Worm (Caenorhabditis elegans) whole organism, mixed stage, embryonic: ENCODE results near the gene ran-1.

ENCODE experiments used
- M03D4.4 ChIP-seq: sonication (generic microtip); optimal IDR thresholded peaks from 2 replicates; lab custom pipeline; 2017; ENCODE audit warnings: mild to moderate bottlenecking, missing genetic modification characterization, missing compliant biosample characterization
- bed-3 ChIP-seq: fragments of 200-800 bp; sonication (Bioruptor generic); optimal IDR thresholded peaks from 3 replicates; lab custom pipeline; 2018; ENCODE audit warnings: mild to moderate bottlenecking, missing genetic modification characterization, moderate library complexity, missing compliant biosample characterization
- blmp-1 ChIP-seq: fragments of 150-350 bp; optimal IDR thresholded peaks from 2 replicates; lab custom pipeline; 2014; ENCODE audit warnings: missing biosample characterization, missing genetic modification characterization
- ceh-43 ChIP-seq: fragments of 200-800 bp; sonication (Bioruptor generic); optimal IDR thresholded peaks from 2 replicates; lab custom pipeline; 2018; ENCODE audit warnings: mild to moderate bottlenecking, missing genetic modification characterization, moderate library complexity, missing compliant biosample characterization
- ceh-83 ChIP-seq: fragments of 200-800 bp; sonication (Bioruptor generic); optimal IDR thresholded peaks from 2 replicates; lab custom pipeline; 2018; ENCODE audit warnings: mild to moderate bottlenecking, missing genetic modification characterization, missing compliant biosample characterization
- cnd-1 ChIP-seq: fragments of 200-800 bp; sonication (Bioruptor generic); optimal IDR thresholded peaks from 2 replicates; lab custom pipeline; 2018; ENCODE audit warnings: mild to moderate bottlenecking, missing genetic modification characterization, missing compliant biosample characterization
- drap-1 ChIP-seq: fragments of 200-800 bp; sonication (Bioruptor generic); optimal IDR thresholded peaks from 3 replicates; lab custom pipeline; 2018; ENCODE audit warnings: mild to moderate bottlenecking, missing genetic modification characterization, missing compliant biosample characterization
- elt-1 ChIP-seq: sonication (generic microtip); optimal IDR thresholded peaks from 2 replicates; lab custom pipeline; 2017; ENCODE audit warnings: missing genetic modification characterization, mild to moderate bottlenecking, missing compliant biosample characterization, antibody characterized with exemption, moderate library complexity, borderline replicate concordance; ENCODE audit not compliant: insufficient read depth
- flh-1 ChIP-seq: fragments of 200-800 bp; sonication (Bioruptor generic); optimal IDR thresholded peaks from 2 replicates; lab custom pipeline; 2018; ENCODE audit warnings: mild to moderate bottlenecking, missing genetic modification characterization, moderate library complexity, missing compliant biosample characterization
- ham-2 ChIP-seq: fragments of 200-800 bp; sonication (Bioruptor generic); optimal IDR thresholded peaks from 2 replicates; lab custom pipeline; 2018; ENCODE audit warnings: mild to moderate bottlenecking, missing genetic modification characterization, missing compliant biosample characterization
- hlh-1 ChIP-seq: fragments of 150-350 bp; optimal IDR thresholded peaks from 2 replicates; lab custom pipeline; 2014; ENCODE audit warnings: missing biosample characterization, missing genetic modification reagents, missing genetic modification characterization
- lin-13 ChIP-seq: fragments of 150-350 bp; optimal IDR thresholded peaks from 2 replicates; lab custom pipeline; 2014; ENCODE audit warnings: missing biosample characterization, missing genetic modification characterization
- lin-32 ChIP-seq: fragments of 200-800 bp; sonication (Bioruptor generic); optimal IDR thresholded peaks from 2 replicates; lab custom pipeline; 2018; ENCODE audit warnings: mild to moderate bottlenecking, missing genetic modification characterization, missing compliant biosample characterization
- mab-5 ChIP-seq: fragments of 150-350 bp; optimal IDR thresholded peaks from 2 replicates; lab custom pipeline; 2014; ENCODE audit warnings: missing biosample characterization, missing genetic modification characterization
- mep-1 ChIP-seq: fragments of 150-350 bp; optimal IDR thresholded peaks from 2 replicates; lab custom pipeline; 2017; ENCODE audit warnings: missing biosample characterization, missing genetic modification reagents, missing genetic modification characterization, inconsistent platforms
- nhr-12 ChIP-seq: fragments of 150-350 bp; optimal IDR thresholded peaks from 2 replicates; lab custom pipeline; 2014; ENCODE audit warnings: missing biosample characterization, missing genetic modification characterization
- nhr-2 ChIP-seq: fragments of 150-350 bp; optimal IDR thresholded peaks from 2 replicates; lab custom pipeline; 2014; ENCODE audit warnings: missing biosample characterization, missing genetic modification characterization
- nhr-237 ChIP-seq: fragments of 150-350 bp; optimal IDR thresholded peaks from 2 replicates; lab custom pipeline; 2014; ENCODE audit warnings: missing biosample characterization, missing genetic modification characterization
- nhr-28 ChIP-seq: fragments of 150-350 bp; optimal IDR thresholded peaks from 2 replicates; lab custom pipeline; 2014; ENCODE audit warnings: missing biosample characterization, missing genetic modification characterization
- nhr-76 ChIP-seq: sonication (generic microtip); optimal IDR thresholded peaks from 2 replicates; lab custom pipeline; 2017; ENCODE audit warnings: missing biosample characterization, missing genetic modification characterization
- pha-4 ChIP-seq: fragments of 150-350 bp; optimal IDR thresholded peaks from 2 replicates; lab custom pipeline; 2018; ENCODE audit warnings: missing biosample characterization, missing genetic modification reagents, missing genetic modification characterization
- sem-2 ChIP-seq: fragments of 200-800 bp; sonication (Bioruptor generic); optimal IDR thresholded peaks from 2 replicates; lab custom pipeline; 2018; ENCODE audit warnings: mild to moderate bottlenecking, missing genetic modification characterization, missing compliant biosample characterization
- snpc-4 ChIP-seq: fragments of 150-350 bp; optimal IDR thresholded peaks from 2 replicates; lab custom pipeline; 2014; ENCODE audit warnings: missing biosample characterization, missing genetic modification characterization
- sptf-1 ChIP-seq: sonication (generic microtip); optimal IDR thresholded peaks from 2 replicates; lab custom pipeline; 2017; ENCODE audit warnings: mild to moderate bottlenecking, missing genetic modification characterization, moderate library complexity, missing compliant biosample characterization
- tbx-8 ChIP-seq: fragments of 200-800 bp; sonication (Bioruptor generic); optimal IDR thresholded peaks from 2 replicates; lab custom pipeline; 2018; ENCODE audit warnings: mild to moderate bottlenecking, missing genetic modification characterization, moderate library complexity, missing compliant biosample characterization
- unc-120 ChIP-seq: sonication (generic microtip); optimal IDR thresholded peaks from 2 replicates; lab custom pipeline; 2017; ENCODE audit warnings: missing genetic modification characterization, missing compliant biosample characterization; ENCODE audit not compliant: poor library complexity, severe bottlenecking
- unc-39 ChIP-seq: fragments of 150-350 bp; optimal IDR thresholded peaks from 2 replicates; lab custom pipeline; 2014; ENCODE audit warnings: missing biosample characterization, missing genetic modification characterization
- unc-62 ChIP-seq: fragments of 150-350 bp; optimal IDR thresholded peaks from 2 replicates; lab custom pipeline; 2014; ENCODE audit warnings: missing biosample characterization, missing genetic modification reagents, missing genetic modification characterization
- zip-8 ChIP-seq: fragments of 150-350 bp; optimal IDR thresholded peaks from 2 replicates; lab custom pipeline; 2014; ENCODE audit warnings: missing biosample characterization, missing genetic modification characterization
- ztf-11 ChIP-seq: fragments of 150-350 bp; optimal IDR thresholded peaks from 2 replicates; lab custom pipeline; 2014; ENCODE audit warnings: missing biosample characterization, missing genetic modification characterization

The ran-1 gene

DNA sequence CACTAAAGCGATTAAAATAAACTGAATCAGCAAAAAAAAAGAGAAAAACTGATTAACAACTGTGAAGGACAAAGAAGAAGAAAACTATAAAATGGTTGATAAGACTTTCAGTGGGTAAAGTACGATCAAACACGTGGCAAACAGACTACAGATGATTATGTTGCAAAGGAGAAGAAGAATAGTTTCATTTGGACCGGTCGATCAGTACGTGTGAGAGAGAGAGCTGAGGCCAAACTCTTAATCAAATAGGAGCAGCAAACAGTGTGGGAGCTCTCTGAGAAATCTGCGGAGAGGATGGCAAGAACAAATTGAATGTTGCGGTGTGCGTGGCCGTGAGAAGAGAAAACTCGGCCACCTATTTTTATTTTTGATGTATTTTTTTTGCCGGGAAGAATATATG is 28.5 kb downstream of the ran-1 start:
- TF ChIP-seq drap-1 (no peak), lin-32 (GFP tag; lab: Kevin White, UChicago) (no peak), unc-62 (GFP tag; lab: Kevin White, UChicago) (no peak), elt-1 (tag; lab: Kevin White, UChicago) (no peak), flh-1 (GFP tag; lab: Kevin White, UChicago) (no peak), tbx-8 (GFP tag; lab: Kevin White, UChicago) (no peak), mab-5 (tag; lab: Kevin White, UChicago) (no peak), nhr-12 (tag; lab: Kevin White, UChicago) (no peak), unc-120 (tag; lab: Kevin White, UChicago) (no peak), lin-13 (no peak), pha-4 (tag; lab: Kevin White, UChicago) (no peak), nhr-2 (no peak), sem-2 (GFP tag; lab: Kevin White, UChicago) (no peak), mep-1 (no peak), ztf-11 (no peak), bed-3 (GFP tag; lab: Kevin White, UChicago) (no peak)

DNA sequence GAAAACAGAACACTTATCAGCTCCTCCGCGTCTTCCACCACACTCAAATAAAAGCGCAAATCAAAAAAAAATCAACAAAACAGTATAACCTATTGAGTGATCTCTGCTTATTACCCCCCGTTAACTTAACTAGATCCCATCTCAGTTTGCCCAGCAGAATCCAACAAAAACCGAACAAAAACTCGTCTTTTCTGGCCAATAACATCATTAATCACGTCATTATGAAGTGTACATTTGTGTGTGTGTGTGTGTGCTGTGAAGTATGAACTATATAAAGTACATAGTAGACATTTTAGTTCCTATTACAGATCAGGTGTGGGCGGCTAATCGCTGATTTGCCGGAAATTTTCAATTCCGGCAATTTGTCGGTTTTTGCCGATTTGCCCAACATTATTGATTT is 29.4 kb downstream of the ran-1 start:
- TF ChIP-seq drap-1, result no peak

DNA sequence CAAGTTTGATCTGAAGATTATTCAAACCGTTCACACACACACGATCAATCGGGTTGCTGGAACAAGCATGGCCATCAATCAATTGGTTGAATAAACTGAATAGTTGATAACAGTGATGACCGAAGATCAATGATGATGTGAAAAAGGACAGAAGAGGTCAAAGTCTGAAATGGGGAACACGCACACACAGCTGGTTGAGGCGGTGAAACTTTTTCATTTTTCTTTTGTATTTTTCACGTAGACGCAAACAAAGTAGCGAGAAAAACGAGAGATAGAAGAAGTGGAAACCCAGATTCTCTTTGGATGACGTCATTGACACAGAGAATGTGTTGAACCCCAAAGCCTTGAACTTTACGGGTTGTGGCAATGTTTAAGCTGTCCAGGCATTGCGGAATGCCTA is 30.0 kb downstream of the ran-1 start:
- TF ChIP-seq cnd-1 (no peak), nhr-237 (tag; lab: Kevin White, UChicago) (no peak), unc-39 (tag; lab: Kevin White, UChicago) (no peak), ceh-83 (GFP tag; lab: Kevin White, UChicago) (no peak), ham-2 (GFP tag; lab: Kevin White, UChicago) (no peak), blmp-1 (no peak), zip-8 (tag; lab: Kevin White, UChicago) (peak; percentile 11), ztf-11 (no peak)

DNA sequence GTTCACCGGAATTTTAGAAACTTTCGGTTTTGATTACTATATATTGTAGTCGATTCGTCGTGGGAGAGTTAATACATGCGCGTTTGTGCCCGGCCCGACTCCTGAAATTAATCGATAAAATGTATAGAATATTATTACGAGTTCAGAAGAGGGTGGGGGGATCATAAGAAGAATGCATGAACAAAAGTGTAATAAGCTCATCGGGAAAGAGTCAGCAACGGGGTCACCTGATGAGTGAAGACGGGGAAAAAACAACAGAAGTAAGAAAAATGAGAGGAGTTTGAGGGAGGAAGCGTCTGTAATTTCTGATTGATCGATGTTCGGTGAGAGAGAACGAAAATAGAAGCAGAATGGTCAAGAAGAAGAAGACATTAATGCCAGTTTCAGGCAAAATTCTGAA is 31.4 kb downstream of the ran-1 start, which contains the start of gene W09D10.4:
TSS of gene W09D10.4 (minus strand) at position 101 of the 400 bp plus-strand sequence.
- TF ChIP-seq hlh-1 (tag; lab: Kevin White, UChicago) (no peak), elt-1 (tag; lab: Kevin White, UChicago) (no peak), nhr-28 (tag; lab: Kevin White, UChicago) (no peak), snpc-4 (tag; lab: Kevin White, UChicago) (no peak), lin-32 (GFP tag; lab: Kevin White, UChicago) (no peak)

DNA sequence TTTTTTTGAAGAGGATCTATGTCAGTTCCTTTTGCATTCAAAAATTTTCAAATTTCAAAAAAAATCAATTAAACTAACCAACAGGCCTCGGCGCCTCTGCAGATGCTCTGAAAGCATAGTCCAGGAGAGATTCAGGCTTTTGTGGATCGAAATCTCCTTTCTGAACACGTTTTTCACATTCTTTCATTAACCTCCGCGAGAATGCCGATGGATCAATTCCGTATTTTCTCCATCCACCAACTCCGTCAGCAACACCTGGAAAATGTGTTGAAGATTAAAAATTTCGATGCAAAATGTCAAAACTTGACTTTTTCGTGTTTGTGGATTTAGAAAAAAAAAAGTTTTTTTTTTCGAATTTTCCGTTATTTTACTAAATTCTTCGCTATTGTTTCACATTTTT is 33.0 kb downstream of the ran-1 start:
- TF ChIP-seq sem-2 (GFP tag; lab: Kevin White, UChicago) (no peak), ceh-43 (GFP tag; lab: Kevin White, UChicago) (no peak), unc-120 (tag; lab: Kevin White, UChicago) (no peak), cnd-1 (no peak), nhr-76 (no peak), sptf-1 (tag; lab: Kevin White, UChicago) (no peak), hlh-1 (tag; lab: Kevin White, UChicago) (no peak), ztf-11 (no peak), pha-4 (tag; lab: Kevin White, UChicago) (no peak), zip-8 (tag; lab: Kevin White, UChicago) (no peak), nhr-12 (tag; lab: Kevin White, UChicago) (no peak), drap-1 (no peak), blmp-1 (no peak)

DNA sequence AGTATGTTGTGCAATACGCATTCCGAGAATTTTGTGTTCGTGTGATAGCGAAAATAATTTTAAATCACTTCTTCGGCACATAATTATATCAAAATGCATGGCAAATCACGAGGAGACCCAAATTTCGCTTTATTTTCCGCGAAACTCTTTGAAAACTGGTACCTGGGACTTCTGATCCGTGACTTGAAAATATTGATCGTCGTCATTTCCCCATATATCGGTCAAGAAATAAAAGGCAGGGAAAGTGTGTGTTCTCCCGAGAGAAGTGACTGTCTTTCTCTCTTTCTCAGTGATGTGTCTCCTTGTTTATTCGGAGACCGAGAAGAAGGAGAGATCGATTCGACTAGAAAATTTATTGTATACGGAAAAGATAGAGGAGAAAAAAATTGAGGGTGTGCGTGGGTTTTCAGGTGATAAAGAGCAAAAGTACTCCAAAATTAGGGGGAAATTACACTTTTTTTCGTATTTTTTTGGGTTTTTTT is 36.3 kb downstream of the ran-1 start, which contains the start of gene W09D10.5:
TSS of gene W09D10.5 (minus strand) at position 345 of the 482 bp plus-strand sequence.
- TF ChIP-seq ham-2 (GFP tag; lab: Kevin White, UChicago) (no peak), M03D4.4 (tag; lab: Kevin White, UChicago) (no peak), drap-1 (no peak), zip-8 (tag; lab: Kevin White, UChicago) (no peak), flh-1 (GFP tag; lab: Kevin White, UChicago) (no peak)
